Fruit fly (Drosophila melanogaster) whole organism, pupa: ENCODE data around the gene ssp5.

Experiments used
- CG13204 ChIP-seq: fragments of 200-800 bp; sonication (Bioruptor generic); optimal IDR thresholded peaks from 2 replicates; lab custom pipeline; 2018; ENCODE audit warnings: missing biosample characterization, mild to moderate bottlenecking, missing genetic modification characterization, moderate library complexity
- CG17806 ChIP-seq: fragments of 200-800 bp; sonication (Bioruptor generic); optimal IDR thresholded peaks from 2 replicates; lab custom pipeline; 2018; ENCODE audit warnings: missing biosample characterization, mild to moderate bottlenecking, missing genetic modification characterization, moderate library complexity
- CG34367 ChIP-seq: fragments of 200-800 bp; sonication (Bioruptor generic); optimal IDR thresholded peaks from 2 replicates; lab custom pipeline; 2018; ENCODE audit warnings: missing biosample characterization, mild to moderate bottlenecking, missing genetic modification characterization
- CG4496 ChIP-seq: fragments of 200-800 bp; sonication (Bioruptor generic); IDR thresholded peaks from 3 replicates; pipeline ENCODE4 v1.3.6; 2022; ENCODE audit warnings: missing biosample characterization, missing genetic modification characterization
- CG8159 ChIP-seq: fragments of 200-800 bp; sonication (Bioruptor generic); optimal IDR thresholded peaks from 3 replicates; lab custom pipeline; 2018; ENCODE audit warnings: missing biosample characterization, mild to moderate bottlenecking, missing genetic modification characterization, moderate library complexity
- CG8301 ChIP-seq: fragments of 200-800 bp; sonication (Bioruptor generic); optimal IDR thresholded peaks from 2 replicates; lab custom pipeline; 2018; ENCODE audit warnings: missing biosample characterization, mild to moderate bottlenecking, missing genetic modification characterization
- CG9948 ChIP-seq: fragments of 200-800 bp; sonication (Bioruptor generic); optimal IDR thresholded peaks from 2 replicates; lab custom pipeline; 2018; ENCODE audit warnings: missing biosample characterization, mild to moderate bottlenecking, missing genetic modification characterization, moderate library complexity
- EcR ChIP-seq: fragments of 200-800 bp; sonication (Bioruptor generic); optimal IDR thresholded peaks from 3 replicates; lab custom pipeline; 2019; ENCODE audit warnings: missing biosample characterization, missing genetic modification characterization, mild to moderate bottlenecking, moderate library complexity, missing genetic modification reagents
- Ets98B ChIP-seq: fragments of 200-800 bp; sonication (Bioruptor generic); IDR thresholded peaks from 2 replicates; pipeline ENCODE4 v1.3.6; 2022; ENCODE audit warnings: missing biosample characterization, missing genetic modification characterization
- Pif1A ChIP-seq: fragments of 200-800 bp; sonication (Bioruptor generic); optimal IDR thresholded peaks from 3 replicates; lab custom pipeline; 2016; ENCODE audit warnings: missing biosample characterization, missing genetic modification characterization
- Pif1B ChIP-seq: fragments of 200-800 bp; sonication (Bioruptor generic); optimal IDR thresholded peaks from 3 replicates; lab custom pipeline; 2016; ENCODE audit warnings: missing biosample characterization, missing genetic modification characterization
- fd96Ca ChIP-seq: fragments of 200-800 bp; sonication (Bioruptor generic); IDR thresholded peaks from 3 replicates; pipeline ENCODE4 v1.3.6; 2022; ENCODE audit warnings: missing biosample characterization, missing genetic modification characterization
- gl ChIP-seq: fragments of 200-800 bp; sonication (Bioruptor generic); optimal IDR thresholded peaks from 2 replicates; lab custom pipeline; 2018; ENCODE audit warnings: missing biosample characterization, mild to moderate bottlenecking, missing genetic modification characterization

DNA sequence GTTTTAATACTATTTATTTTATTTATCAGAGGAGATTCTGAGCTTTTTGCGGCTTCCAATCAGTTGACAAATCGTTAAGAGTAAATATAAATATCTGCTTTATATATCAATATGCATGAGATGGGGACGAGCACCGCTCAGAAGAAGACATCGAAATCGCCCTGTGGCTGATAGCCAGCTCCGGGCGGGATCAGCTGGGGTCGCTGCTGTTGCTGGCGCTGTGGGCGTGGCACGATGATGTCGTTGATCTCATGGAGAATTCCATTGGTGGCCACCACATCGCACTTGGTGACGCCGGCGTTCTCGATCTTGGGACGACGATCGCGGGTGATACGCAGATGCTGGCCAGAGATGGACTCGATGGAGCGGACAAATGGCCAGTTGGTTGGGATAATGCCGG lies 48.1 kb upstream of the ssp5 start:
- TF ChIP-seq CG8301 (no peak), CG13204 (GFP tag; lab: Kevin White, UChicago) (no peak), CG34367 (tag; lab: Kevin White, UChicago) (no peak), Ets98B (no peak), CG17806 (tag; lab: Kevin White, UChicago) (no peak), EcR (GFP tag; lab: Kevin White, UChicago) (peak; percentile 79), gl (tag; lab: Kevin White, UChicago) (no peak), fd96Ca (GFP tag; lab: Robert Waterston, UW) (no peak), Pif1B (GFP tag; lab: Kevin White, UChicago) (no peak), CG4496 (GFP tag; lab: Robert Waterston, UW) (no peak), CG9948 (tag; lab: Kevin White, UChicago) (no peak), Pif1A (GFP tag; lab: Kevin White, UChicago) (no peak), CG8159 (no peak)
